Worm (Caenorhabditis elegans) whole organism, young adult: Measurements from ENCODE around the gene T28D6.6.

Experiments
- ceh-27 ChIP-seq: fragments of 200-800 bp; sonication (Bioruptor generic); optimal IDR thresholded peaks from 2 replicates; lab custom pipeline; 2018; ENCODE audit warnings: mild to moderate bottlenecking, missing genetic modification characterization, moderate library complexity, missing compliant biosample characterization
- hrde-1 ChIP-seq: sonication (generic microtip); optimal IDR thresholded peaks from 2 replicates; lab custom pipeline; 2016; ENCODE audit warnings: missing genetic modification characterization, mild to moderate bottlenecking, missing compliant biosample characterization, moderate library complexity, missing genotype, missing genetic modification reagents, borderline replicate concordance
- lsy-27 ChIP-seq: sonication (generic microtip); optimal IDR thresholded peaks from 2 replicates; lab custom pipeline; 2017; ENCODE audit warnings: missing genetic modification characterization, mild to moderate bottlenecking, missing compliant biosample characterization, antibody characterized with exemption, missing genotype, borderline replicate concordance; ENCODE audit not compliant: insufficient read depth
- mxl-1 ChIP-seq: sonication (generic microtip); optimal IDR thresholded peaks from 2 replicates; lab custom pipeline; 2016; ENCODE audit warnings: missing genetic modification characterization, missing compliant biosample characterization
- snpc-4 ChIP-seq, 5 experiments: fragments of 150-350 bp in 1 of 5; sonication (generic microtip) in 4 of 5; optimal IDR thresholded peaks; 2 replicates each; lab custom pipeline; 2014 to 2018; ENCODE audit warnings: missing genetic modification characterization in 5 of 5, missing biosample characterization in 3 of 5, antibody characterized with exemption in 2 of 5, mild to moderate bottlenecking in 2 of 5, missing compliant biosample characterization in 2 of 5, missing genotype in 2 of 5, moderate library complexity in 2 of 5, missing genetic modification reagents in 1 of 5
- unc-130 ChIP-seq: sonication (generic microtip); optimal IDR thresholded peaks from 2 replicates; lab custom pipeline; 2016; ENCODE audit warnings: missing genetic modification reagents, missing genetic modification characterization, missing compliant biosample characterization
- unc-62 ChIP-seq: fragments of 150-350 bp; optimal IDR thresholded peaks from 2 replicates; lab custom pipeline; 2014; ENCODE audit warnings: missing biosample characterization, missing genetic modification reagents, missing genetic modification characterization

- no peak for TF ChIP-seq snpc-4 (GFP tag; optimal IDR thresholded peaks at IDR 0.05; lab: Kevin White, UChicago)
- no peak for TF ChIP-seq snpc-4 (tag; optimal IDR thresholded peaks at IDR 0.05; lab: Kevin White, UChicago)
- TF ChIP-seq hrde-1 (tag; lab: Kevin White, UChicago) = no peak
- TF ChIP-seq lsy-27 (tag; lab: Kevin White, UChicago) = no peak
- TF ChIP-seq unc-62 (GFP tag; lab: Kevin White, UChicago) = no peak
- TF ChIP-seq ceh-27 (GFP tag; lab: Kevin White, UChicago) = no peak
- TF ChIP-seq mxl-1 (tag; lab: Kevin White, UChicago) = no peak
- TF ChIP-seq unc-130 (GFP tag; lab: Kevin White, UChicago) = no peak
Observed at ce11 chrIII:11324093-11324492, 18.8 kb downstream of the T28D6.6 start.
